Worm (Caenorhabditis elegans): ENCODE measurements around the gene T16A1.4.

Gene T16A1.4

ce11 chrII:2063989-2064388 is 17.4 kb upstream of the T16A1.4 start, which contains the start of gene F07E5.13:
F07E5.13 (minus strand) TSS chrII:2064089.
- TF ChIP-seq saeg-2 (GFP tag; IDR thresholded peaks at IDR 0.05) (no peak), ces-1 (GFP tag; optimal IDR thresholded peaks at IDR 0.05) (no peak)

ce11 chrII:2064497-2064896 is 16.9 kb upstream of the T16A1.4 start, which contains the start of gene fbxb-6:
fbxb-6 (plus strand) TSS chrII:2064797.
- TF ChIP-seq unc-62 (GFP tag; optimal IDR thresholded peaks at IDR 0.05 in 1 of 2) (no peak), unc-62 (tag; optimal IDR thresholded peaks at IDR 0.05) (no peak), madf-9 (GFP tag; conservative IDR thresholded peaks at IDR 0.05) (no peak), lin-39 (tag; optimal IDR thresholded peaks at IDR 0.05) (no peak), gei-8 (GFP tag; optimal IDR thresholded peaks at IDR 0.05) (no peak), aly-2 (tag; optimal IDR thresholded peaks at IDR 0.05) (no peak), Y48G9A.11 (GFP tag; IDR thresholded peaks at IDR 0.05) (no peak), mxl-2 (GFP tag; conservative IDR thresholded peaks at IDR 0.05) (no peak), ztf-11 (tag; optimal IDR thresholded peaks at IDR 0.05) (no peak), spr-1 (tag; optimal IDR thresholded peaks at IDR 0.05) (no peak), zip-2 (tag; optimal IDR thresholded peaks at IDR 0.05) (no peak), nhr-10 (tag; optimal IDR thresholded peaks at IDR 0.05) (no peak), nhr-6 (tag; optimal IDR thresholded peaks at IDR 0.05) (no peak), Y75B8A.6 (GFP tag; IDR thresholded peaks at IDR 0.05) (no peak), aha-1 (tag) (no peak), set-16 (GFP tag; IDR thresholded peaks at IDR 0.05) (no peak), lir-3 (tag; optimal IDR thresholded peaks at IDR 0.05) (no peak), F37D6.2 (tag; optimal IDR thresholded peaks at IDR 0.05) (no peak)

- peak; percentile 23 for TF ChIP-seq aha-1 (tag)
Measured at ce11 chrII:2067451-2068021, 13.8 kb upstream of the T16A1.4 start, which contains the start of gene F07E5.12. F07E5.12 (plus strand) TSS chrII:2067971.

- no peak for TF ChIP-seq lin-13 (GFP tag; optimal IDR thresholded peaks at IDR 0.05)
Measured at ce11 chrII:2071429-2071828, 9.9 kb upstream of the T16A1.4 start, which contains the start of gene F07E5.7. F07E5.7 (minus strand) TSS chrII:2071529.

ce11 chrII:2075513-2075912 is 5.8 kb upstream of the T16A1.4 start, which contains the start of gene F07E5.8:
F07E5.8 (minus strand) TSS chrII:2075613.
- no peak for TF ChIP-seq tra-1 (GFP tag; IDR thresholded peaks at IDR 0.05)
- no peak for TF ChIP-seq ctbp-1 (GFP tag; IDR thresholded peaks at IDR 0.05)
- no peak for TF ChIP-seq rbr-2 (tag; optimal IDR thresholded peaks at IDR 0.05)
- TF ChIP-seq pqm-1 (tag; optimal IDR thresholded peaks at IDR 0.05) = no peak
- TF ChIP-seq nhr-48 (tag; optimal IDR thresholded peaks at IDR 0.05) = no peak
- no peak for TF ChIP-seq madf-9 (GFP tag; conservative IDR thresholded peaks at IDR 0.05)

ce11 chrII:2076467-2076866 is 4.9 kb upstream of the T16A1.4 start:
- TF ChIP-seq attf-4 (tag; optimal IDR thresholded peaks at IDR 0.05) (no peak), unc-62 (GFP tag; optimal IDR thresholded peaks at IDR 0.05 in 1 of 2) (peak in 1 of 2 experiments; percentile 95), unc-62 (tag; optimal IDR thresholded peaks at IDR 0.05) (no peak)

- TF ChIP-seq Y5F2A.4 (GFP tag; optimal IDR thresholded peaks at IDR 0.05) (no peak), nhr-28 (tag; optimal IDR thresholded peaks at IDR 0.05) (no peak), nhr-237 (tag; optimal IDR thresholded peaks at IDR 0.05) (no peak), attf-4 (tag; optimal IDR thresholded peaks at IDR 0.05) (no peak), nhr-102 (tag; optimal IDR thresholded peaks at IDR 0.05) (no peak), ceh-62 (tag; optimal IDR thresholded peaks at IDR 0.05) (no peak), F49E8.2 (tag; optimal IDR thresholded peaks at IDR 0.05; ENCODE audit: borderline replicate concordance) (no peak), hmg-1.1 (GFP tag; IDR thresholded peaks at IDR 0.05) (no peak), lir-3 (tag; optimal IDR thresholded peaks at IDR 0.05) (no peak), ctbp-1 (GFP tag; IDR thresholded peaks at IDR 0.05) (no peak), F44E2.7 (GFP tag; IDR thresholded peaks at IDR 0.05) (no peak), Y48G9A.11 (GFP tag; IDR thresholded peaks at IDR 0.05) (no peak), Y105C5A.15 (GFP tag; IDR thresholded peaks at IDR 0.05) (no peak)
Measured at ce11 chrII:2080425-2080824, 932 bp upstream of the T16A1.4 start, which contains the start of gene F07E5.9. F07E5.9 (minus strand) TSS chrII:2080525.
